Worm (Caenorhabditis elegans) whole organism, young adult: ENCODE data around the gene skr-7.

Experiments
- B0035.1 ChIP-seq: sonication (generic microtip); optimal IDR thresholded peaks from 2 replicates; lab custom pipeline; 2016; ENCODE audit warnings: missing genetic modification characterization, mild to moderate bottlenecking, missing compliant biosample characterization, missing genotype, missing genetic modification reagents
- B0261.1 ChIP-seq: sonication (generic microtip); optimal IDR thresholded peaks from 2 replicates; lab custom pipeline; 2016; ENCODE audit warnings: mild to moderate bottlenecking, missing genetic modification characterization, moderate library complexity, missing compliant biosample characterization
- C17E4.6 ChIP-seq: fragments of 200-800 bp; sonication (Bioruptor generic); IDR thresholded peaks from 2 replicates; pipeline ENCODE4 v1.3.6; 2022; ENCODE audit warnings: missing genetic modification reagents, missing genetic modification characterization, missing compliant biosample characterization
- F10E7.11 ChIP-seq: sonication (generic microtip); optimal IDR thresholded peaks from 2 replicates; lab custom pipeline; 2017; ENCODE audit warnings: mild to moderate bottlenecking, missing genetic modification characterization, moderate library complexity, missing compliant biosample characterization
- F22D6.2 ChIP-seq: sonication (generic microtip); optimal IDR thresholded peaks from 2 replicates; lab custom pipeline; 2016; ENCODE audit warnings: mild to moderate bottlenecking, missing genetic modification characterization, missing compliant biosample characterization
- F33H1.4 ChIP-seq: fragments of 200-800 bp; sonication (Bioruptor generic); IDR thresholded peaks from 2 replicates; pipeline ENCODE4 v1.3.6; 2022; ENCODE audit warnings: missing genetic modification reagents, missing genetic modification characterization, missing compliant biosample characterization
- F37B4.10 ChIP-seq: fragments of 200-800 bp; sonication (Bioruptor generic); IDR thresholded peaks from 2 replicates; pipeline ENCODE4 v1.3.6; 2022; ENCODE audit warnings: missing genetic modification characterization, missing compliant biosample characterization
- F49E8.2 ChIP-seq: sonication (generic microtip); optimal IDR thresholded peaks from 3 replicates; lab custom pipeline; 2017; ENCODE audit warnings: missing genetic modification characterization, mild to moderate bottlenecking, missing compliant biosample characterization, antibody characterized with exemption, moderate library complexity; ENCODE audit not compliant: insufficient read depth
- F52B5.7 ChIP-seq: sonication (generic microtip); optimal IDR thresholded peaks from 2 replicates; lab custom pipeline; 2016; ENCODE audit warnings: mild to moderate bottlenecking, missing genetic modification characterization, missing compliant biosample characterization
- F57C9.4 ChIP-seq: sonication (generic microtip); optimal IDR thresholded peaks from 2 replicates; lab custom pipeline; 2017; ENCODE audit warnings: mild to moderate bottlenecking, missing genetic modification characterization, missing compliant biosample characterization
- T07F8.4 ChIP-seq: sonication (generic microtip); optimal IDR thresholded peaks from 2 replicates; lab custom pipeline; 2016; ENCODE audit warnings: mild to moderate bottlenecking, missing genetic modification characterization, moderate library complexity, missing compliant biosample characterization
- Y53F4B.3 ChIP-seq: fragments of 200-800 bp; sonication (Bioruptor generic); IDR thresholded peaks from 2 replicates; pipeline ENCODE4 v1.3.6; 2022; ENCODE audit warnings: missing genetic modification reagents, missing genetic modification characterization, missing compliant biosample characterization
- ama-1 ChIP-seq, 3 experiments: fragments of 150-350 bp in 1 of 3; sonication (generic microtip) in 2 of 3; optimal IDR thresholded peaks; 2 replicates each; lab custom pipeline; 2014 to 2018; ENCODE audit warnings: missing biosample characterization in 2 of 3, missing genetic modification characterization in 2 of 3, missing genetic modification reagents in 2 of 3
- athp-1 ChIP-seq: sonication (generic microtip); optimal IDR thresholded peaks from 2 replicates; lab custom pipeline; 2017; ENCODE audit warnings: mild to moderate bottlenecking, missing genetic modification characterization, missing compliant biosample characterization
- ceh-91 ChIP-seq: fragments of 200-800 bp; sonication (Bioruptor generic); IDR thresholded peaks from 2 replicates; pipeline ENCODE4 v1.3.6; 2022; ENCODE audit warnings: missing genetic modification reagents, missing genetic modification characterization, missing compliant biosample characterization
- dpff-1 ChIP-seq: sonication (generic microtip); optimal IDR thresholded peaks from 2 replicates; lab custom pipeline; 2017; ENCODE audit warnings: mild to moderate bottlenecking, missing genetic modification characterization, missing compliant biosample characterization
- dpl-1 ChIP-seq: fragments of 150-350 bp; optimal IDR thresholded peaks from 2 replicates; lab custom pipeline; 2014; ENCODE audit warnings: missing biosample characterization, missing genetic modification reagents, missing genetic modification characterization
- egl-18 ChIP-seq: fragments of 200-800 bp; sonication (Bioruptor generic); IDR thresholded peaks from 2 replicates; pipeline ENCODE4 v1.3.6; 2022; ENCODE audit warnings: missing genetic modification reagents, missing genetic modification characterization, missing compliant biosample characterization
- gei-17 ChIP-seq: fragments of 200-800 bp; sonication (Bioruptor generic); optimal IDR thresholded peaks from 2 replicates; lab custom pipeline; 2018; ENCODE audit warnings: mild to moderate bottlenecking, missing genetic modification characterization, missing compliant biosample characterization
- him-1 ChIP-seq: sonication (generic microtip); optimal IDR thresholded peaks from 2 replicates; lab custom pipeline; 2016; ENCODE audit warnings: missing genotype, missing genetic modification reagents, missing genetic modification characterization, missing compliant biosample characterization
- hmg-20 ChIP-seq: fragments of 200-800 bp; sonication (Bioruptor generic); IDR thresholded peaks from 2 replicates; pipeline ENCODE4 v1.3.6; 2022; ENCODE audit warnings: missing genetic modification reagents, missing genetic modification characterization, missing compliant biosample characterization
- hrde-1 ChIP-seq: sonication (generic microtip); optimal IDR thresholded peaks from 2 replicates; lab custom pipeline; 2016; ENCODE audit warnings: missing genetic modification characterization, mild to moderate bottlenecking, missing compliant biosample characterization, moderate library complexity, missing genotype, missing genetic modification reagents, borderline replicate concordance
- let-526 ChIP-seq: fragments of 200-800 bp; sonication (Bioruptor generic); IDR thresholded peaks from 2 replicates; pipeline ENCODE4 v1.3.6; 2022; ENCODE audit warnings: missing genetic modification reagents, missing genetic modification characterization, missing compliant biosample characterization
- lin-26 ChIP-seq: fragments of 200-800 bp; sonication (Bioruptor generic); IDR thresholded peaks from 2 replicates; pipeline ENCODE4 v1.3.6; 2022; ENCODE audit warnings: missing genetic modification reagents, missing genetic modification characterization, missing compliant biosample characterization
- lin-35 ChIP-seq, 3 experiments: fragments of 150-350 bp in 2 of 3; sonication (generic microtip) in 1 of 3; optimal IDR thresholded peaks; 2 replicates each; lab custom pipeline; 2014 to 2018; ENCODE audit warnings: missing biosample characterization in 3 of 3, missing genetic modification characterization in 3 of 3, missing genetic modification reagents in 3 of 3
- lin-54 ChIP-seq: fragments of 200-800 bp; sonication (Bioruptor generic); optimal IDR thresholded peaks from 2 replicates; lab custom pipeline; 2018; ENCODE audit warnings: mild to moderate bottlenecking, missing genetic modification characterization, missing compliant biosample characterization
- lsy-27 ChIP-seq: sonication (generic microtip); optimal IDR thresholded peaks from 2 replicates; lab custom pipeline; 2017; ENCODE audit warnings: missing genetic modification characterization, mild to moderate bottlenecking, missing compliant biosample characterization, antibody characterized with exemption, missing genotype, borderline replicate concordance; ENCODE audit not compliant: insufficient read depth
- madf-6 ChIP-seq: fragments of 200-800 bp; sonication (Bioruptor generic); IDR thresholded peaks from 2 replicates; pipeline ENCODE4 v1.3.6; 2022; ENCODE audit warnings: missing genetic modification reagents, missing genetic modification characterization, missing compliant biosample characterization
- mel-28 ChIP-seq: sonication (generic microtip); optimal IDR thresholded peaks from 2 replicates; lab custom pipeline; 2016; ENCODE audit warnings: borderline replicate concordance, mild to moderate bottlenecking, missing genetic modification characterization, missing compliant biosample characterization
- mes-4 ChIP-seq: sonication (generic microtip); optimal IDR thresholded peaks from 2 replicates; lab custom pipeline; 2016; ENCODE audit warnings: missing genotype, missing genetic modification characterization, missing compliant biosample characterization
- nhr-179 ChIP-seq: sonication (generic microtip); optimal IDR thresholded peaks from 2 replicates; lab custom pipeline; 2016; ENCODE audit warnings: mild to moderate bottlenecking, missing genetic modification characterization, missing compliant biosample characterization
- rcor-1 ChIP-seq: fragments of 200-800 bp; sonication (Bioruptor generic); IDR thresholded peaks from 2 replicates; pipeline ENCODE4 v1.3.6; 2022; ENCODE audit warnings: missing genetic modification reagents, missing genetic modification characterization, missing compliant biosample characterization
- rpc-1 ChIP-seq, 2 experiments: fragments of 150-350 bp in 1 of 2; sonication (generic microtip) in 1 of 2; optimal IDR thresholded peaks; 2 replicates each; lab custom pipeline; 2014 to 2018; ENCODE audit warnings: missing biosample characterization in 1 of 2, missing genetic modification characterization in 1 of 2, missing genetic modification reagents in 1 of 2, missing genotype in 1 of 2
- tbp1 ChIP-seq: fragments of 200-800 bp; sonication (Bioruptor generic); optimal IDR thresholded peaks from 2 replicates; lab custom pipeline; 2018; ENCODE audit warnings: mild to moderate bottlenecking, missing genetic modification characterization, missing compliant biosample characterization
- zfh-2 ChIP-seq: fragments of 200-800 bp; sonication (Bioruptor generic); conservative IDR thresholded peaks from 2 replicates; pipeline ENCODE4 v1.3.6; 2022; ENCODE audit warnings: missing genetic modification reagents, missing genetic modification characterization, missing compliant biosample characterization
- zim-3 ChIP-seq: sonication (generic microtip); optimal IDR thresholded peaks from 2 replicates; lab custom pipeline; 2017; ENCODE audit warnings: mild to moderate bottlenecking, missing genetic modification characterization, moderate library complexity, missing compliant biosample characterization
- ztf-25 ChIP-seq: fragments of 200-800 bp; sonication (Bioruptor generic); IDR thresholded peaks from 2 replicates; pipeline ENCODE4 v1.3.6; 2022; ENCODE audit warnings: missing genetic modification reagents, missing genetic modification characterization, missing compliant biosample characterization
- ztf-3 ChIP-seq: fragments of 200-800 bp; sonication (Bioruptor generic); optimal IDR thresholded peaks from 2 replicates; lab custom pipeline; 2018; ENCODE audit warnings: mild to moderate bottlenecking, missing genetic modification characterization, missing compliant biosample characterization

The skr-7 gene

ce11 chrV:4398884-4399283 is 23.3 kb upstream of the skr-7 start:
- TF ChIP-seq ztf-25 (GFP tag; lab: Robert Waterston, UW) (no peak), zfh-2 (GFP tag; lab: Robert Waterston, UW) (peak; percentile 65)
- TF ChIP-seq, all 124 proteins: peak for 1

ce11 chrV:4400118-4400517 is 22.1 kb upstream of the skr-7 start, which contains the start of gene F13A2.4:
Gene F13A2.4 (minus strand): TSS chrV:4400218.
- no peak for TF ChIP-seq F57C9.4 (tag; lab: Kevin White, UChicago)
- no peak for TF ChIP-seq him-1
- TF ChIP-seq mel-28 (tag; lab: Kevin White, UChicago): no peak
- TF ChIP-seq athp-1 (tag; lab: Kevin White, UChicago): no peak
- TF ChIP-seq tbp1: no peak
- no peak for TF ChIP-seq nhr-179 (tag; lab: Kevin White, UChicago)
- no peak for TF ChIP-seq lin-35 (GFP tag; optimal IDR thresholded peaks at IDR 0.05; lab: Kevin White, UChicago)
- no peak for TF ChIP-seq madf-6 (GFP tag; lab: Robert Waterston, UW)
- TF ChIP-seq B0261.1 (tag; lab: Kevin White, UChicago): no peak
- no peak for TF ChIP-seq ama-1 (optimal IDR thresholded peaks at IDR 0.05; lab: Kevin White, UChicago)
- no peak for TF ChIP-seq ama-1 (GFP tag; optimal IDR thresholded peaks at IDR 0.05; lab: Kevin White, UChicago)
- TF ChIP-seq F22D6.2: no peak
- no peak for TF ChIP-seq C17E4.6 (GFP tag; lab: Robert Waterston, UW)
- no peak for TF ChIP-seq egl-18
- no peak for TF ChIP-seq let-526 (GFP tag; lab: Robert Waterston, UW)
- TF ChIP-seq rpc-1 (optimal IDR thresholded peaks at IDR 0.05; lab: Kevin White, UChicago): no peak
- no peak for TF ChIP-seq rpc-1 (tag; optimal IDR thresholded peaks at IDR 0.05; lab: Kevin White, UChicago)
- TF ChIP-seq ceh-91 (GFP tag; lab: Robert Waterston, UW): no peak
- no peak for TF ChIP-seq gei-17 (GFP tag; lab: Kevin White, UChicago)
- TF ChIP-seq F10E7.11 (tag; lab: Kevin White, UChicago): no peak

- TF ChIP-seq T07F8.4 (tag; lab: Kevin White, UChicago) (no peak), him-1 (no peak), ztf-3 (GFP tag; lab: Kevin White, UChicago) (no peak), hmg-20 (GFP tag; lab: Robert Waterston, UW) (no peak), dpff-1 (no peak), lsy-27 (tag; lab: Kevin White, UChicago) (no peak), F52B5.7 (no peak), Y53F4B.3 (no peak), lin-26 (GFP tag; lab: Robert Waterston, UW) (no peak), zim-3 (no peak), lin-35 (GFP tag; optimal IDR thresholded peaks at IDR 0.05; lab: Kevin White, UChicago) (no peak), dpl-1 (GFP tag; lab: Kevin White, UChicago) (no peak), F49E8.2 (tag; lab: Kevin White, UChicago) (no peak), B0035.1 (tag; lab: Kevin White, UChicago) (no peak), hrde-1 (tag; lab: Kevin White, UChicago) (no peak), lin-54 (GFP tag; lab: Kevin White, UChicago) (no peak), F37B4.10 (GFP tag; lab: Robert Waterston, UW) (no peak), rcor-1 (no peak), F33H1.4 (no peak), mes-4 (no peak)
Measured at ce11 chrV:4401865-4402264, 20.4 kb upstream of the skr-7 start, which contains the start of gene F13A2.5. Gene F13A2.5 (minus strand): TSS chrV:4401965.
